Worm (Caenorhabditis elegans): ENCODE data around the gene dgn-1.

DNA sequence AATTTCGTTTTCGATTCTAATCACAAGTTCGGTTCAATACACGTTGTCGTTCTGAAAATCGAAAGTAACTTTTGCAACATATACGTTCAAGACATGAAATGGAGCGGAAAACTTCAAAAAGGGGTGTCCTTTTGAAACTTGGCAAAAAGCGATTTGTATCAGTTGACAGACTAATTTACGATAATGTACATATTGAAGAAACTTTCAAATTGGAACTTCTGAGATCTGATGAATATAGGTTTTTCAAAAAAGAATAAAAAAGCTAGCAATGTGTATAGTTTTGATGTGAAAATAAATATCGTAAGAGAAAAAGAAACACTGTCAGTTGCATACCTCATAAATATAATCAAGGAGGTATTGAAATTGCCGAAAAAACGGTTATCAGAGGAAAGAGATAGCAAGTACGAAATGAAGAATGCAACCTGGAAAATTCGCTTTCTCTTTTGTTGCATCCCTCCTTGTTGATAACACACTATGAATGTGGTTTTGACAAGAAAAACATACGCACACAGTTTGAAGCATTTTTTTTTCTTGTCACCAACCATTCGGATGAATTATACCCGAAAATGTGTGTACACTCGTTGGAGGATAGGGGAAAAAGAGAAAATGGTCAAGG lies at the start of gene dgn-1:
- TF ChIP-seq nhr-77 (tag; optimal IDR thresholded peaks at IDR 0.05), result no peak
- no peak for TF ChIP-seq nhr-76 (tag; optimal IDR thresholded peaks at IDR 0.05)
- no peak for TF ChIP-seq unc-62 (GFP tag; optimal IDR thresholded peaks at IDR 0.05)
- TF ChIP-seq ZK546.5 (tag; optimal IDR thresholded peaks at IDR 0.05), result no peak
- TF ChIP-seq zag-1 (tag; optimal IDR thresholded peaks at IDR 0.05), result no peak
- no peak for TF ChIP-seq fkh-10 (GFP tag; optimal IDR thresholded peaks at IDR 0.05)
- TF ChIP-seq nhr-11 (tag; optimal IDR thresholded peaks at IDR 0.05), result no peak
- TF ChIP-seq egl-27 (tag; optimal IDR thresholded peaks at IDR 0.05), result no peak
- TF ChIP-seq ceh-82 (tag; optimal IDR thresholded peaks at IDR 0.05), result no peak
- TF ChIP-seq ztf-11 (tag; optimal IDR thresholded peaks at IDR 0.05), result no peak
- TF ChIP-seq aly-2 (tag; optimal IDR thresholded peaks at IDR 0.05), result no peak
- no peak for TF ChIP-seq ama-1 (optimal IDR thresholded peaks at IDR 0.05)
- TF ChIP-seq lin-39 (tag; optimal IDR thresholded peaks at IDR 0.05), result no peak
- no peak for TF ChIP-seq skn-1 (tag; optimal IDR thresholded peaks at IDR 0.05)

Measured in whole organism, L3 larva.